Fruit fly (Drosophila melanogaster): Measurements from ENCODE around the gene MED10.

dm6 chr3L:16193851-16194709, 37.8 kb upstream of the MED10 start:
- TF ChIP-seq Rfx (GFP tag; IDR thresholded peaks at IDR 0.05) (no peak), CG3163 (GFP tag; optimal IDR thresholded peaks at IDR 0.05) (no peak), Ravus (GFP tag; IDR thresholded peaks at IDR 0.05) (no peak), Sry-β (GFP tag; optimal IDR thresholded peaks at IDR 0.05) (peak; percentile 36), HLHmδ (GFP tag; optimal IDR thresholded peaks at IDR 0.05) (peak; percentile 62), bowl (GFP tag; IDR thresholded peaks at IDR 0.05) (no peak), nerfin-2 (GFP tag; IDR thresholded peaks at IDR 0.05; ENCODE audit: partially characterized antibody) (no peak), hb (GFP tag; IDR thresholded peaks at IDR 0.05; ENCODE audit: partially characterized antibody) (no peak), CG16779 (GFP tag; IDR thresholded peaks at IDR 0.05) (no peak), onecut (GFP tag; IDR thresholded peaks at IDR 0.05) (no peak; the same call in 1 of the 2 replicates), fru (optimal IDR thresholded peaks at IDR 0.05) (no peak), oc (tag; optimal IDR thresholded peaks at IDR 0.05) (peak; percentile 27), br (optimal IDR thresholded peaks at IDR 0.05) (no peak)

Measured in whole organism, embryonic.